Worm (Caenorhabditis elegans) whole organism, L2 larva: Measurements from ENCODE around the gene glb-1.

Experiments
- ZK546.5 ChIP-seq: sonication (generic microtip); optimal IDR thresholded peaks from 2 replicates; lab custom pipeline; 2017; ENCODE audit warnings: missing biosample characterization, missing genetic modification characterization
- blmp-1 ChIP-seq: sonication (generic microtip); optimal IDR thresholded peaks from 2 replicates; lab custom pipeline; 2017; ENCODE audit warnings: missing genetic modification characterization, mild to moderate bottlenecking, missing compliant biosample characterization, antibody characterized with exemption, moderate library complexity; ENCODE audit not compliant: insufficient read depth
- fos-1 ChIP-seq: fragments of 150-350 bp; optimal IDR thresholded peaks from 2 replicates; lab custom pipeline; 2014; ENCODE audit warnings: missing biosample characterization, missing genetic modification characterization
- lin-11 ChIP-seq: fragments of 150-350 bp; sonication (generic microtip); optimal IDR thresholded peaks from 2 replicates; lab custom pipeline; 2014; ENCODE audit warnings: missing biosample characterization, missing genetic modification characterization, inconsistent platforms, mixed read lengths
- lin-13 ChIP-seq: fragments of 150-350 bp; optimal IDR thresholded peaks from 2 replicates; lab custom pipeline; 2014; ENCODE audit warnings: missing biosample characterization, missing genetic modification reagents, missing genetic modification characterization
- mab-5 ChIP-seq: fragments of 150-350 bp; optimal IDR thresholded peaks from 2 replicates; lab custom pipeline; 2014; ENCODE audit warnings: missing biosample characterization, missing genetic modification characterization
- nhr-237 ChIP-seq: fragments of 150-350 bp; optimal IDR thresholded peaks from 2 replicates; lab custom pipeline; 2014; ENCODE audit warnings: missing biosample characterization, missing genetic modification characterization
- nhr-25 ChIP-seq: fragments of 150-350 bp; sonication (generic microtip); optimal IDR thresholded peaks from 3 replicates; lab custom pipeline; 2014; ENCODE audit warnings: missing biosample characterization, missing genetic modification characterization
- sma-9 ChIP-seq, 2 experiments: fragments of 150-350 bp in 1 of 2; sonication (generic microtip) in 1 of 2; optimal IDR thresholded peaks; 2 replicates each; lab custom pipeline; 2014 to 2016; ENCODE audit warnings: missing genetic modification characterization in 2 of 2, mild to moderate bottlenecking in 1 of 2, missing biosample characterization in 1 of 2, missing compliant biosample characterization in 1 of 2, missing genetic modification reagents in 1 of 2, moderate library complexity in 1 of 2
- snpc-4 ChIP-seq: fragments of 150-350 bp; optimal IDR thresholded peaks from 2 replicates; lab custom pipeline; 2014; ENCODE audit warnings: missing biosample characterization, missing genetic modification characterization
- unc-62 ChIP-seq: fragments of 150-350 bp; optimal IDR thresholded peaks from 2 replicates; lab custom pipeline; 2014; ENCODE audit warnings: missing biosample characterization, missing genetic modification reagents, missing genetic modification characterization

- TF ChIP-seq nhr-25 (tag; lab: Kevin White, UChicago) = no peak
- TF ChIP-seq unc-62 (GFP tag; lab: Kevin White, UChicago) = no peak
- TF ChIP-seq blmp-1 (tag; lab: Kevin White, UChicago) = peak; percentile 88
- no peak for TF ChIP-seq lin-13 (GFP tag; lab: Kevin White, UChicago)
- TF ChIP-seq sma-9 (GFP tag; optimal IDR thresholded peaks at IDR 0.05; lab: Kevin White, UChicago) = no peak
- TF ChIP-seq sma-9 (tag; optimal IDR thresholded peaks at IDR 0.05; lab: Kevin White, UChicago) = no peak
- TF ChIP-seq nhr-237 (tag; lab: Kevin White, UChicago) = no peak
- TF ChIP-seq ZK546.5 (tag; lab: Kevin White, UChicago) = no peak
- no peak for TF ChIP-seq snpc-4 (tag; lab: Kevin White, UChicago)
- no peak for TF ChIP-seq lin-11
- TF ChIP-seq mab-5 (tag; lab: Kevin White, UChicago) = no peak
- TF ChIP-seq fos-1 = peak; percentile 19
Observed at ce11 chrIII:8926512-8926911, 3.4 kb upstream of the glb-1 start.
